Worm (Caenorhabditis elegans) whole organism, L2 larva: Measurements from ENCODE around the gene exc-7.

Experiments
- C34F6.9 ChIP-seq: fragments of 150-350 bp; optimal IDR thresholded peaks from 2 replicates; lab custom pipeline; 2014; ENCODE audit warnings: missing biosample characterization, missing genetic modification characterization
- F13H6.1 ChIP-seq: sonication (generic microtip); optimal IDR thresholded peaks from 2 replicates; lab custom pipeline; 2016; ENCODE audit warnings: missing genetic modification characterization, missing compliant biosample characterization
- R02D3.7 ChIP-seq: fragments of 150-350 bp; optimal IDR thresholded peaks from 2 replicates; lab custom pipeline; 2014; ENCODE audit warnings: missing biosample characterization, missing genetic modification characterization
- Y55F3AM.14 ChIP-seq: fragments of 200-800 bp; sonication (Bioruptor generic); optimal IDR thresholded peaks from 2 replicates; lab custom pipeline; 2018; ENCODE audit warnings: mild to moderate bottlenecking, missing genetic modification characterization, missing compliant biosample characterization
- ZK546.5 ChIP-seq: sonication (generic microtip); optimal IDR thresholded peaks from 2 replicates; lab custom pipeline; 2017; ENCODE audit warnings: missing biosample characterization, missing genetic modification characterization
- alr-1 ChIP-seq: fragments of 150-350 bp; optimal IDR thresholded peaks from 2 replicates; lab custom pipeline; 2014; ENCODE audit warnings: missing biosample characterization, missing genetic modification characterization
- aly-2 ChIP-seq: fragments of 150-350 bp; optimal IDR thresholded peaks from 2 replicates; lab custom pipeline; 2014; ENCODE audit warnings: missing biosample characterization, missing genetic modification characterization
- ama-1 ChIP-seq: fragments of 150-350 bp; optimal IDR thresholded peaks from 2 replicates; lab custom pipeline; 2018; ENCODE audit warnings: inconsistent platforms
- blmp-1 ChIP-seq: sonication (generic microtip); optimal IDR thresholded peaks from 2 replicates; lab custom pipeline; 2017; ENCODE audit warnings: missing genetic modification characterization, mild to moderate bottlenecking, missing compliant biosample characterization, antibody characterized with exemption, moderate library complexity; ENCODE audit not compliant: insufficient read depth
- ceh-16 ChIP-seq: fragments of 150-350 bp; optimal IDR thresholded peaks from 2 replicates; lab custom pipeline; 2014; ENCODE audit warnings: missing biosample characterization, missing genetic modification characterization
- ceh-82 ChIP-seq: fragments of 150-350 bp; optimal IDR thresholded peaks from 2 replicates; lab custom pipeline; 2014; ENCODE audit warnings: missing biosample characterization, missing genetic modification characterization
- crh-2 ChIP-seq: sonication (generic microtip); optimal IDR thresholded peaks from 2 replicates; lab custom pipeline; 2017; ENCODE audit warnings: missing biosample characterization, missing genetic modification characterization
- dmd-4 ChIP-seq: sonication (generic microtip); optimal IDR thresholded peaks from 2 replicates; lab custom pipeline; 2017; ENCODE audit warnings: missing biosample characterization, missing genetic modification characterization
- egl-27 ChIP-seq: sonication (generic microtip); optimal IDR thresholded peaks from 3 replicates; lab custom pipeline; 2017; ENCODE audit warnings: missing biosample characterization, missing genetic modification reagents, missing genetic modification characterization
- elt-1 ChIP-seq: fragments of 150-350 bp; optimal IDR thresholded peaks from 2 replicates; lab custom pipeline; 2014; ENCODE audit warnings: missing biosample characterization, missing genetic modification characterization
- fos-1 ChIP-seq: fragments of 150-350 bp; optimal IDR thresholded peaks from 2 replicates; lab custom pipeline; 2014; ENCODE audit warnings: missing biosample characterization, missing genetic modification characterization
- gmeb-1 ChIP-seq: fragments of 150-350 bp; optimal IDR thresholded peaks from 2 replicates; lab custom pipeline; 2014; ENCODE audit warnings: missing biosample characterization, missing genetic modification characterization
- lin-11 ChIP-seq: fragments of 150-350 bp; sonication (generic microtip); optimal IDR thresholded peaks from 2 replicates; lab custom pipeline; 2014; ENCODE audit warnings: missing biosample characterization, missing genetic modification characterization, inconsistent platforms, mixed read lengths
- lin-39 ChIP-seq: fragments of 150-350 bp; optimal IDR thresholded peaks from 2 replicates; lab custom pipeline; 2014; ENCODE audit warnings: missing biosample characterization, missing genetic modification reagents, missing genetic modification characterization
- lsy-2 ChIP-seq, 2 experiments: fragments of 150-350 bp in 1 of 2; sonication (generic microtip) in 1 of 2; optimal IDR thresholded peaks; 2 replicates each; lab custom pipeline; 2014 to 2017; ENCODE audit warnings: missing biosample characterization in 2 of 2, missing genetic modification characterization in 2 of 2
- mab-5 ChIP-seq: fragments of 150-350 bp; optimal IDR thresholded peaks from 2 replicates; lab custom pipeline; 2014; ENCODE audit warnings: missing biosample characterization, missing genetic modification characterization
- mbf-1 ChIP-seq: sonication (generic microtip); optimal IDR thresholded peaks from 2 replicates; lab custom pipeline; 2017; ENCODE audit warnings: missing biosample characterization, missing genetic modification characterization
- mdl-1 ChIP-seq, 2 experiments: fragments of 150-350 bp in 1 of 2; sonication (generic microtip) in 1 of 2; optimal IDR thresholded peaks; 2 replicates each; lab custom pipeline; 2017; ENCODE audit warnings: missing biosample characterization in 2 of 2, missing genetic modification characterization in 2 of 2
- nhr-11 ChIP-seq: fragments of 150-350 bp; optimal IDR thresholded peaks from 2 replicates; lab custom pipeline; 2014; ENCODE audit warnings: missing biosample characterization, missing genetic modification characterization
- nhr-129 ChIP-seq: fragments of 150-350 bp; optimal IDR thresholded peaks from 2 replicates; lab custom pipeline; 2014; ENCODE audit warnings: missing biosample characterization, missing genetic modification characterization
- nhr-21 ChIP-seq: fragments of 150-350 bp; optimal IDR thresholded peaks from 2 replicates; lab custom pipeline; 2014; ENCODE audit warnings: missing biosample characterization, missing genetic modification characterization
- nhr-23 ChIP-seq: fragments of 150-350 bp; optimal IDR thresholded peaks from 2 replicates; lab custom pipeline; 2014; ENCODE audit warnings: missing biosample characterization, missing genetic modification reagents, missing genetic modification characterization
- nhr-237 ChIP-seq: fragments of 150-350 bp; optimal IDR thresholded peaks from 2 replicates; lab custom pipeline; 2014; ENCODE audit warnings: missing biosample characterization, missing genetic modification characterization
- nhr-25 ChIP-seq: fragments of 150-350 bp; sonication (generic microtip); optimal IDR thresholded peaks from 3 replicates; lab custom pipeline; 2014; ENCODE audit warnings: missing biosample characterization, missing genetic modification characterization
- nhr-6 ChIP-seq: fragments of 150-350 bp; optimal IDR thresholded peaks from 2 replicates; lab custom pipeline; 2014; ENCODE audit warnings: missing biosample characterization, missing genetic modification characterization
- nhr-77 ChIP-seq: fragments of 150-350 bp; optimal IDR thresholded peaks from 2 replicates; lab custom pipeline; 2014; ENCODE audit warnings: missing biosample characterization, missing genetic modification characterization
- peb-1 ChIP-seq: fragments of 150-350 bp; optimal IDR thresholded peaks from 2 replicates; lab custom pipeline; 2014; ENCODE audit warnings: missing biosample characterization, missing genetic modification characterization
- sem-4 ChIP-seq: fragments of 150-350 bp; optimal IDR thresholded peaks from 2 replicates; lab custom pipeline; 2014; ENCODE audit warnings: missing biosample characterization, missing genetic modification reagents, missing genetic modification characterization
- skn-1 ChIP-seq: sonication (generic microtip); optimal IDR thresholded peaks from 2 replicates; lab custom pipeline; 2017; ENCODE audit warnings: missing biosample characterization, missing genetic modification characterization
- sma-3 ChIP-seq: sonication (generic microtip); optimal IDR thresholded peaks from 2 replicates; lab custom pipeline; 2016; ENCODE audit warnings: missing genetic modification reagents, missing genetic modification characterization, missing compliant biosample characterization
- sma-9 ChIP-seq, 2 experiments: fragments of 150-350 bp in 1 of 2; sonication (generic microtip) in 1 of 2; optimal IDR thresholded peaks; 2 replicates each; lab custom pipeline; 2014 to 2016; ENCODE audit warnings: missing genetic modification characterization in 2 of 2, mild to moderate bottlenecking in 1 of 2, missing biosample characterization in 1 of 2, missing compliant biosample characterization in 1 of 2, missing genetic modification reagents in 1 of 2, moderate library complexity in 1 of 2
- unc-55 ChIP-seq: fragments of 150-350 bp; sonication (generic microtip); optimal IDR thresholded peaks from 3 replicates; lab custom pipeline; 2014; ENCODE audit warnings: missing biosample characterization, missing genetic modification reagents, missing genetic modification characterization
- unc-62 ChIP-seq: fragments of 150-350 bp; optimal IDR thresholded peaks from 2 replicates; lab custom pipeline; 2014; ENCODE audit warnings: missing biosample characterization, missing genetic modification reagents, missing genetic modification characterization
- zag-1 ChIP-seq: fragments of 150-350 bp; optimal IDR thresholded peaks from 2 replicates; lab custom pipeline; 2014; ENCODE audit warnings: missing biosample characterization, missing genetic modification characterization
- ztf-1 ChIP-seq: fragments of 200-800 bp; sonication (Bioruptor generic); conservative IDR thresholded peaks from 2 replicates; pipeline ENCODE4 v1.3.6; 2022; ENCODE audit warnings: missing genetic modification characterization, missing compliant biosample characterization
- ztf-11 ChIP-seq: sonication (generic microtip); optimal IDR thresholded peaks from 2 replicates; lab custom pipeline; 2017; ENCODE audit warnings: missing biosample characterization, missing genetic modification characterization
- ztf-4 ChIP-seq: fragments of 150-350 bp; optimal IDR thresholded peaks from 2 replicates; lab custom pipeline; 2014; ENCODE audit warnings: missing biosample characterization, missing genetic modification characterization

Gene exc-7

ce11 chrII:9577630-9578029, 1.9 kb downstream of the exc-7 start:
- TF ChIP-seq F13H6.1: peak; percentile 6
- TF ChIP-seq R02D3.7 (tag; lab: Kevin White, UChicago): no peak
- no peak for TF ChIP-seq ztf-1 (GFP tag; lab: Robert Waterston, UW)
- TF ChIP-seq, all 48 proteins: peak for 1

DNA sequence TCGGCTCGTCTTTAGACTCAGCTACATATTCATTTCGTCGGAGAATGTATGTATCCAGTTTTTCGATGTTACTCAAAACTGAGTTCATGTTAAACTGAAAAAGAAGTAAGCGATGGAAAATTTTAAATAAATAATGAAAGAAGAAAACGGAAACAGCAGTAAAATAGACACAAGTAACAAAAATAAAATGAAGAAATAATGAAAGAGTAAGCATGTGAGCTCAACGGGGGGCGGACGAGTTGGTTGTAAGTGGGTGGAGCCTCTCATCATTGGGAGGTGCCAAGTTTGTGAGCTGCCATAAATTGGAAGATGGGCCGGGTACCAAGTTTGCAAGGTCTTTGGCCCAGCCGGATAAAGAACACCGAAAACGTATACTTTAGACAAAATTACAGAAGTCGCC, 7.7 kb downstream of the exc-7 start, which contains the start of gene wee-1.1:
TSS of gene wee-1.1 (minus strand) at position 101 of the 400 bp plus-strand sequence.
- no peak for TF ChIP-seq mbf-1

DNA sequence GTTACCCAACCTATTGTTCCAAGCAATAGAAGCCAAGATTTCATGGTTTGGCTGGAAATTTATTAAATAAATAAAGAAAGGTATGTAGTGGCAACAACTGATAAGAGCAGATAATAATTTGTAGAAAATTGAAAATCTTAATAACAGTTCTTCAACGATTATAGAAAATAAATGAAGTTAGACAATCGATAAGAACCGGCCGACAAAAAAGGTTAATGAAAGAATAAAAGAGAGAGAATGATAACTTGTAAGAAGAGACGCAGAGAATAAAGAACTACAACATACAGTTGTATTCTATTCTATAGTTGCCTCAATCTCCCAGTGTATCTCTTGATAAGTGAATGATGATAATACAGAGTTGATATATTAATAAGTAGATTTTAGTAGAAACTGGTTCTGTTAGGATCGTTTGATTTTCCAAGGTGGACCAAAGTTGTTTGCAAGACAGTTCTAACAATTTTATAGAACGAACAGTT, 11.0 kb downstream of the exc-7 start, which contains the start of gene ugt-58:
TSS of gene ugt-58 (minus strand) at position 51 of the 476 bp plus-strand sequence.
- TF ChIP-seq gmeb-1 (tag; lab: Kevin White, UChicago) (peak; percentile 36), nhr-25 (peak; percentile 64), sma-3 (peak; percentile 50), nhr-11 (tag; lab: Kevin White, UChicago) (no peak), nhr-21 (tag; lab: Kevin White, UChicago) (peak; percentile 9), aly-2 (tag; lab: Kevin White, UChicago) (no peak), sma-9 (GFP tag; optimal IDR thresholded peaks at IDR 0.05; lab: Kevin White, UChicago) (peak; percentile 65), sma-9 (tag; optimal IDR thresholded peaks at IDR 0.05; lab: Kevin White, UChicago) (no peak), nhr-23 (tag; lab: Kevin White, UChicago) (no peak), mbf-1 (no peak), zag-1 (tag; lab: Kevin White, UChicago) (no peak), blmp-1 (tag; lab: Kevin White, UChicago) (peak; percentile 25), ZK546.5 (no peak), lsy-2 (tag; optimal IDR thresholded peaks at IDR 0.05; lab: Kevin White, UChicago) (no peak), ceh-82 (no peak), fos-1 (peak; percentile 37)

- TF ChIP-seq nhr-21 (tag; lab: Kevin White, UChicago) (no peak), ama-1 (lab: Kevin White, UChicago) (no peak), nhr-129 (tag; lab: Kevin White, UChicago) (no peak), nhr-25 (no peak), Y55F3AM.14 (GFP tag; lab: Kevin White, UChicago) (no peak), nhr-77 (tag; lab: Kevin White, UChicago) (no peak), ZK546.5 (no peak), mbf-1 (no peak), gmeb-1 (tag; lab: Kevin White, UChicago) (no peak), alr-1 (tag; lab: Kevin White, UChicago) (no peak), ztf-4 (tag; lab: Kevin White, UChicago) (no peak)
These were observed 13.9 kb downstream of the exc-7 start, which contains the start of gene eral-1 for ce11 chrII:9589667-9590066. Gene eral-1 (minus strand): TSS chrII:9589767.

- TF ChIP-seq gmeb-1 (tag; lab: Kevin White, UChicago): peak; percentile 61
- peak; percentile 67 to 89 for TF ChIP-seq lsy-2 (tag; optimal IDR thresholded peaks at IDR 0.05; lab: Kevin White, UChicago)
- no peak for TF ChIP-seq ceh-16 (tag; lab: Kevin White, UChicago)
- TF ChIP-seq unc-55 (GFP tag; lab: Kevin White, UChicago): peak; percentile 89
- no peak for TF ChIP-seq R02D3.7 (tag; lab: Kevin White, UChicago)
- no peak for TF ChIP-seq mdl-1 (tag; optimal IDR thresholded peaks at IDR 0.05; lab: Kevin White, UChicago)
- peak; percentile 64 for TF ChIP-seq nhr-6 (tag; lab: Kevin White, UChicago)
- TF ChIP-seq dmd-4 (tag; lab: Kevin White, UChicago): no peak
- TF ChIP-seq peb-1 (tag; lab: Kevin White, UChicago): no peak
- TF ChIP-seq ama-1 (lab: Kevin White, UChicago): no peak
- TF ChIP-seq lin-11 (tag; lab: Kevin White, UChicago): no peak
- peak; percentile 77 for TF ChIP-seq nhr-25
- peak; percentile 69 for TF ChIP-seq mab-5 (tag; lab: Kevin White, UChicago)
- no peak for TF ChIP-seq ztf-1 (GFP tag; lab: Robert Waterston, UW)
- no peak for TF ChIP-seq unc-62 (GFP tag; lab: Kevin White, UChicago)
- TF ChIP-seq nhr-11 (tag; lab: Kevin White, UChicago): no peak
- TF ChIP-seq sma-9 (GFP tag; optimal IDR thresholded peaks at IDR 0.05; lab: Kevin White, UChicago): peak; percentile 92
- TF ChIP-seq sma-9 (tag; optimal IDR thresholded peaks at IDR 0.05; lab: Kevin White, UChicago): no peak
- no peak for TF ChIP-seq skn-1 (tag; lab: Kevin White, UChicago)
- TF ChIP-seq nhr-23 (tag; lab: Kevin White, UChicago): no peak
- TF ChIP-seq egl-27 (tag; lab: Kevin White, UChicago): peak; percentile 38
- no peak for TF ChIP-seq lin-39 (tag; lab: Kevin White, UChicago)
- peak; percentile 66 for TF ChIP-seq sem-4
- peak; percentile 72 for TF ChIP-seq crh-2 (tag; lab: Kevin White, UChicago)
- TF ChIP-seq C34F6.9 (tag; lab: Kevin White, UChicago): peak; percentile 81
- peak; percentile 88 for TF ChIP-seq sma-3
- TF ChIP-seq nhr-237: no peak
- TF ChIP-seq aly-2 (tag; lab: Kevin White, UChicago): no peak
- TF ChIP-seq ztf-11 (tag; lab: Kevin White, UChicago): no peak
- TF ChIP-seq nhr-21 (tag; lab: Kevin White, UChicago): peak; percentile 66
- no peak for TF ChIP-seq ztf-4 (tag; lab: Kevin White, UChicago)
- no peak for TF ChIP-seq alr-1 (tag; lab: Kevin White, UChicago)
- TF ChIP-seq elt-1 (tag; lab: Kevin White, UChicago): no peak
- TF ChIP-seq fos-1: peak; percentile 27
- no peak for TF ChIP-seq Y55F3AM.14 (GFP tag; lab: Kevin White, UChicago)
- peak; percentile 67 for TF ChIP-seq nhr-129 (tag; lab: Kevin White, UChicago)
These were observed 15.3 kb downstream of the exc-7 start, which contains the start of the genes E02H1.1 and tag-124 for ce11 chrII:9591071-9591470. Gene E02H1.1 (minus strand): TSS chrII:9591164. Gene tag-124 (plus strand): TSS chrII:9591292.
